Fruit fly (Drosophila melanogaster) whole organism, embryonic: Measurements from ENCODE around the gene Crtc.

Source experiments
- Bteb2 ChIP-seq: fragments of 200-800 bp; sonication (Bioruptor generic); optimal IDR thresholded peaks from 2 replicates; lab custom pipeline; 2016; ENCODE audit warnings: missing biosample characterization, missing genetic modification characterization
- CG10274 ChIP-seq: fragments of 200-800 bp; sonication (Bioruptor generic); optimal IDR thresholded peaks from 3 replicates; lab custom pipeline; 2017; ENCODE audit warnings: missing biosample characterization, mild to moderate bottlenecking, missing genetic modification characterization
- CG10321 ChIP-seq: fragments of 200-800 bp; sonication (Bioruptor generic); IDR thresholded peaks from 2 replicates; pipeline ENCODE4 v1.3.6; 2022; ENCODE audit warnings: missing biosample characterization, missing genetic modification characterization
- CG12769 ChIP-seq: fragments of 200-800 bp; sonication (Bioruptor generic); optimal IDR thresholded peaks from 2 replicates; lab custom pipeline; 2019; ENCODE audit warnings: missing biosample characterization, mild to moderate bottlenecking, missing genetic modification characterization, moderate library complexity
- CG13123 ChIP-seq: fragments of 200-800 bp; sonication (Bioruptor generic); optimal IDR thresholded peaks from 2 replicates; lab custom pipeline; 2016; ENCODE audit warnings: missing biosample characterization, missing genetic modification characterization
- CG15514 ChIP-seq: fragments of 200-800 bp; sonication (Bioruptor generic); optimal IDR thresholded peaks from 3 replicates; lab custom pipeline; 2017; ENCODE audit warnings: missing biosample characterization, missing genetic modification characterization, mild to moderate bottlenecking, moderate library complexity, missing genetic modification reagents
- CG17186 ChIP-seq: fragments of 200-800 bp; sonication (Bioruptor generic); optimal IDR thresholded peaks from 3 replicates; lab custom pipeline; 2017; ENCODE audit warnings: missing biosample characterization, missing genetic modification reagents, missing genetic modification characterization
- CG17361 ChIP-seq: fragments of 200-800 bp; sonication (Bioruptor generic); IDR thresholded peaks from 3 replicates; pipeline ENCODE4 v1.3.6; 2022; ENCODE audit warnings: missing biosample characterization, missing genetic modification characterization
- CG18599 ChIP-seq: fragments of 200-800 bp; sonication (Bioruptor generic); optimal IDR thresholded peaks from 3 replicates; lab custom pipeline; 2017; ENCODE audit warnings: missing biosample characterization, missing genetic modification characterization, mild to moderate bottlenecking, moderate library complexity, missing genetic modification reagents
- CG2199 ChIP-seq: fragments of 200-800 bp; sonication (Bioruptor generic); IDR thresholded peaks from 3 replicates; pipeline ENCODE4 v1.3.6; 2022; ENCODE audit warnings: missing biosample characterization, missing genetic modification characterization
- CG31388 ChIP-seq: fragments of 200-800 bp; sonication (Bioruptor generic); optimal IDR thresholded peaks from 2 replicates; lab custom pipeline; 2016; ENCODE audit warnings: missing biosample characterization, missing genetic modification characterization
- CG3281 ChIP-seq: fragments of 200-800 bp; sonication (Bioruptor generic); optimal IDR thresholded peaks from 3 replicates; lab custom pipeline; 2017; ENCODE audit warnings: missing biosample characterization, mild to moderate bottlenecking, missing genetic modification characterization
- CG4854 ChIP-seq: fragments of 200-800 bp; sonication (Bioruptor generic); optimal IDR thresholded peaks from 2 replicates; lab custom pipeline; 2016; ENCODE audit warnings: missing biosample characterization, missing genetic modification characterization, inconsistent platforms
- CG8359 ChIP-seq: fragments of 200-800 bp; sonication (Bioruptor generic); optimal IDR thresholded peaks from 2 replicates; lab custom pipeline; 2017; ENCODE audit warnings: missing biosample characterization, mild to moderate bottlenecking, missing genetic modification characterization, borderline replicate concordance
- CG9817 ChIP-seq: fragments of 200-800 bp; sonication (Bioruptor generic); optimal IDR thresholded peaks from 2 replicates; lab custom pipeline; 2018; ENCODE audit warnings: missing biosample characterization, mild to moderate bottlenecking, missing genetic modification characterization, moderate library complexity
- CG9932 ChIP-seq: fragments of 200-800 bp; sonication (Bioruptor generic); IDR thresholded peaks from 2 replicates; pipeline ENCODE4 v1.3.6; 2022; ENCODE audit warnings: missing biosample characterization, missing genetic modification characterization
- Drgx ChIP-seq: fragments of 200-800 bp; sonication (Bioruptor generic); IDR thresholded peaks from 2 replicates; pipeline ENCODE4 v1.3.6; 2022; ENCODE audit warnings: missing biosample characterization, missing genetic modification characterization
- Elba2 ChIP-seq: fragments of 200-800 bp; sonication (Bioruptor generic); optimal IDR thresholded peaks from 3 replicates; lab custom pipeline; 2016; ENCODE audit warnings: missing biosample characterization, missing genetic modification characterization
- Ets65A ChIP-seq: fragments of 200-800 bp; sonication (Bioruptor generic); peaks from one replicate; lab custom pipeline; 2016; ENCODE audit warnings: missing biosample characterization, missing genetic modification characterization
- Pdp1 ChIP-seq, 2 experiments: fragments of 200-800 bp; sonication (Bioruptor generic); optimal IDR thresholded peaks; 3 replicates each; lab custom pipeline; 2016; ENCODE audit warnings: missing biosample characterization in 2 of 2, missing genetic modification characterization in 2 of 2, mild to moderate bottlenecking in 1 of 2, moderate library complexity in 1 of 2
- Ptx1 ChIP-seq: fragments of 200-800 bp; sonication (Bioruptor generic); IDR thresholded peaks from 2 replicates; pipeline ENCODE4 v1.3.6; 2022; ENCODE audit warnings: missing biosample characterization, missing genetic modification characterization
- Stat92E ChIP-seq, 3 experiments: fragments of >200 bp in 2 of 3; fragments of 200-800 bp in 1 of 3; sonication (Bioruptor generic) in 1 of 3; optimal IDR thresholded peaks; 2 replicates each; lab custom pipeline; 2017 to 2019; ENCODE audit warnings: missing biosample characterization in 3 of 3, missing genetic modification characterization in 3 of 3, mild to moderate bottlenecking in 1 of 3, moderate library complexity in 1 of 3
- Trl ChIP-seq, 3 experiments: fragments of >200 bp in 2 of 3; fragments of 200-800 bp in 1 of 3; sonication (Bioruptor generic) in 1 of 3; optimal IDR thresholded peaks; 2 replicates in 1 of 3; 3 replicates in 2 of 3; lab custom pipeline; 2016 to 2017; ENCODE audit warnings: missing biosample characterization in 1 of 3, missing genetic modification characterization in 1 of 3
- ase ChIP-seq: fragments of 200-800 bp; sonication (Bioruptor generic); IDR thresholded peaks from 3 replicates; pipeline ENCODE4 v1.3.6; 2022; ENCODE audit warnings: missing biosample characterization, missing genetic modification characterization
- cg ChIP-seq: fragments of 200-800 bp; sonication (Bioruptor generic); optimal IDR thresholded peaks from 3 replicates; lab custom pipeline; 2019; ENCODE audit warnings: missing biosample characterization, mild to moderate bottlenecking, missing genetic modification characterization, moderate library complexity
- chm ChIP-seq: fragments of 200-800 bp; sonication (Bioruptor generic); IDR thresholded peaks from 2 replicates; pipeline ENCODE4 v1.3.6; 2022; ENCODE audit warnings: missing biosample characterization, missing genetic modification characterization
- ci ChIP-seq: fragments of 200-800 bp; sonication (Bioruptor generic); IDR thresholded peaks from 3 replicates; pipeline ENCODE4 v1.3.6; 2022; ENCODE audit warnings: missing biosample characterization, missing genetic modification characterization
- cwo ChIP-seq: fragments of 200-800 bp; sonication (Bioruptor generic); optimal IDR thresholded peaks from 3 replicates; lab custom pipeline; 2017; ENCODE audit warnings: missing biosample characterization, missing genetic modification characterization, mild to moderate bottlenecking, moderate library complexity, missing genetic modification reagents
- dpn ChIP-seq, 2 experiments: fragments of 200-800 bp; sonication (Bioruptor generic); optimal IDR thresholded peaks; 3 replicates each; lab custom pipeline; 2016; ENCODE audit warnings: missing biosample characterization in 2 of 2, missing genetic modification characterization in 2 of 2
- fd102C ChIP-seq: fragments of 200-800 bp; sonication (Bioruptor generic); optimal IDR thresholded peaks from 2 replicates; lab custom pipeline; 2018; ENCODE audit warnings: missing biosample characterization, mild to moderate bottlenecking, missing genetic modification characterization, moderate library complexity
- grn ChIP-seq: fragments of 200-800 bp; sonication (Bioruptor generic); optimal IDR thresholded peaks from 3 replicates; lab custom pipeline; 2017; ENCODE audit warnings: missing biosample characterization, missing genetic modification characterization
- insv ChIP-seq, 2 experiments: fragments of 200-800 bp; sonication (Bioruptor generic); optimal IDR thresholded peaks; 3 replicates each; lab custom pipeline; 2016 to 2018; ENCODE audit warnings: missing biosample characterization in 2 of 2, missing genetic modification characterization in 2 of 2
- jing ChIP-seq: fragments of 200-800 bp; sonication (Bioruptor generic); optimal IDR thresholded peaks from 2 replicates; lab custom pipeline; 2018; ENCODE audit warnings: missing biosample characterization, mild to moderate bottlenecking, missing genetic modification characterization
- lab ChIP-seq: fragments of 200-800 bp; sonication (Bioruptor generic); optimal IDR thresholded peaks from 3 replicates; lab custom pipeline; 2017; ENCODE audit warnings: missing biosample characterization, missing genetic modification characterization, mild to moderate bottlenecking, moderate library complexity, missing genetic modification reagents
- peb ChIP-seq: fragments of 200-800 bp; sonication (Bioruptor generic); IDR thresholded peaks from 2 replicates; pipeline ENCODE4 v1.3.6; 2022; ENCODE audit warnings: missing biosample characterization, missing genetic modification characterization
- pita ChIP-seq: fragments of 200-800 bp; sonication (Bioruptor generic); optimal IDR thresholded peaks from 2 replicates; lab custom pipeline; 2017; ENCODE audit warnings: missing biosample characterization, mild to moderate bottlenecking, missing genetic modification characterization
- sqz ChIP-seq: fragments of 200-800 bp; sonication (Bioruptor generic); optimal IDR thresholded peaks from 3 replicates; lab custom pipeline; 2018; ENCODE audit warnings: missing biosample characterization, mild to moderate bottlenecking, missing genetic modification characterization
- stc ChIP-seq: fragments of 200-800 bp; sonication (Bioruptor generic); IDR thresholded peaks from 2 replicates; pipeline ENCODE4 v1.3.6; 2022; ENCODE audit warnings: missing biosample characterization, missing genetic modification characterization

Crtc gene

DNA sequence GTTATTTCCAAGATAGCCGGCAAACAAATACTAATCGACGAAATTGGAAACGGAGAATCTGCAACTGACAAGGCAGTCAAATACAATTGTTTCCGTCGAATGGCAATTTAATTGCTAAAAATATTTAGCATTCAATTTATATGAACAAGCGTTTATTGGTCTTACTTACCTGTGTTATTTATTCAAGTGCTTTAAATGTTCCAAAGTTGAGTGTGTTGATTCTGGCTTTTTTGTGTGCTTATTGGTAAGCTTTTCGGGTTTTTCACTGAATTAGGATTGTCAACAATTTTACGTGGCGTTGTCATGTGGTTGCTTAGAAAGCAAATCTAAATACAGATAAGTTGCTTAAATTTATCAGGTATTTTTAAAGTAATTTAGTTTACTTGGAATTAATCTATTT lies 2.7 kb upstream of the Crtc start (continued):
- TF ChIP-seq dpn (GFP tag; optimal IDR thresholded peaks at IDR 0.05; lab: Kevin White, UChicago) (no peak), pita (GFP tag; lab: Kevin White, UChicago) (no peak), Bteb2 (GFP tag; lab: Kevin White, UChicago) (no peak), CG4854 (no peak), CG15514 (peak; percentile 29), CG9817 (no peak), jing (GFP tag; lab: Kevin White, UChicago) (no peak), CG18599 (GFP tag; lab: Kevin White, UChicago) (peak; percentile 70), stc (GFP tag; lab: Robert Waterston, UW) (no peak), CG10274 (GFP tag; lab: Kevin White, UChicago) (no peak), peb (no peak), CG3281 (GFP tag; lab: Kevin White, UChicago) (peak; percentile 18), lab (peak; percentile 67), cwo (GFP tag; lab: Kevin White, UChicago) (no peak), CG8359 (GFP tag; lab: Kevin White, UChicago) (no peak), CG17361 (GFP tag; lab: Robert Waterston, UW) (no peak), CG31388 (GFP tag; lab: Kevin White, UChicago) (no peak), ase (GFP tag; lab: Robert Waterston, UW) (no peak), Ptx1 (GFP tag; lab: Robert Waterston, UW) (no peak)
- TF ChIP-seq, all 482 proteins: peak for 16

- TF ChIP-seq CG9932 (GFP tag; lab: Robert Waterston, UW) (no peak), Ets65A (GFP tag; lab: Kevin White, UChicago) (peak; percentile 80)
Observed at dm6 chr3L:17671322-17671721, 2.3 kb upstream of the Crtc start, which contains the start of gene CG34251. Gene CG34251 (plus strand): TSS chr3L:17671622.

DNA sequence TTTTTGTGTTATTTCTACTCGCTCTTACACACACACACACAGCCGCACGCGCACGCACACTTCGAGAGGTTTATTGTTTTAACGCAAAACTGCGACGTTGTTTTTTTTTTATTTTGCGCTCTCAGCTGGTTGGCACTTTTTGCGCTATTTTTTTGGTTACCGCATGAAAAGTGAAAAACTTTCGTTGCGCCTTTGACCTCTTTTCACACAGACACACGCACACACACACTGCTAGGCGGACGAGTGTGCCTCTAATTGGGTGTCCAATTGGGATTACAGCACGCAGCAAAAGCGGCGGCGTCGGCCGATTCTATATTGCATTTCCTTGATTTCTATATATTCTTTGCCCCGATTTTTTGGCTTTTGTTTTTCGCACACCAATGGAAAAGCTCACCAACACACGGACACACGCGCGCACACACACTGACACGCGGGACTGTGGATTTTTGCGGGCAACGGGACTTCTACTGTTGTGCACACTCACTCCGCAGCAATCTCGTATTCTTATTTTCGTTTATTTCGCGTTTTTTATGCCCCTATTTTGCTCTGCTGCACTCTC lies 569 bp downstream of the Crtc start:
- TF ChIP-seq Stat92E (GFP tag; optimal IDR thresholded peaks at IDR 0.05; lab: Kevin White, UChicago) (peak in 1 of 3 experiments; percentile 49), chm (GFP tag; lab: Robert Waterston, UW) (peak; percentile 53; the same call in 1 of the 2 replicates), sqz (GFP tag; lab: Kevin White, UChicago) (peak; percentile 61), cg (GFP tag; lab: Kevin White, UChicago) (peak; percentile 78), Pdp1 (GFP tag; optimal IDR thresholded peaks at IDR 0.05; lab: Kevin White, UChicago) (peak in 1 of 2 experiments; percentile 58), insv (GFP tag; optimal IDR thresholded peaks at IDR 0.05; lab: Kevin White, UChicago) (peak; percentile 14 to 86), CG10321 (peak; percentile 6; the same call in 1 of the 2 replicates), CG2199 (GFP tag; lab: Robert Waterston, UW) (0 out of 3 replicates have a peak, but pooled peaks have one; percentile 55), Drgx (GFP tag; lab: Robert Waterston, UW) (0 out of 2 replicates have a peak, but pooled peaks have one; percentile 41), fd102C (no peak), Elba2 (GFP tag; lab: Kevin White, UChicago) (peak; percentile 94), grn (GFP tag; lab: Kevin White, UChicago) (no peak), CG17186 (GFP tag; lab: Kevin White, UChicago) (no peak), CG13123 (GFP tag; lab: Kevin White, UChicago) (no peak), ci (0 out of 3 replicates have a peak, but pooled peaks have one; percentile 16), Trl (optimal IDR thresholded peaks at IDR 0.05; lab: Kevin White, UChicago) (peak in 1 of 2 experiments; percentile 7), Trl (GFP tag; optimal IDR thresholded peaks at IDR 0.05; lab: Kevin White, UChicago) (no peak), CG12769 (tag; lab: Kevin White, UChicago) (peak; percentile 16)
- TF ChIP-seq, all 482 proteins: peak for 13
